Worm (Caenorhabditis elegans) whole organism, young adult: ENCODE data around the gene C37C3.2.
A peak's percentile ranks its signal among the peaks of the same experiment; 100 is the strongest.

Source experiments
- B0336.3 ChIP-seq: fragments of 200-800 bp; sonication (Bioruptor generic); IDR thresholded peaks from 2 replicates; pipeline ENCODE4 v1.3.6; 2022; ENCODE audit warnings: missing genetic modification characterization, missing compliant biosample characterization
- F22D6.2 ChIP-seq: sonication (generic microtip); optimal IDR thresholded peaks from 2 replicates; lab custom pipeline; 2016; ENCODE audit warnings: mild to moderate bottlenecking, missing genetic modification characterization, missing compliant biosample characterization
- F57A8.1 ChIP-seq: fragments of 200-800 bp; sonication (Bioruptor generic); optimal IDR thresholded peaks from 2 replicates; lab custom pipeline; 2018; ENCODE audit warnings: mild to moderate bottlenecking, missing genetic modification characterization, moderate library complexity, missing compliant biosample characterization
- K11D2.4 ChIP-seq: fragments of 200-800 bp; sonication (Bioruptor generic); IDR thresholded peaks from 2 replicates; pipeline ENCODE4 v1.3.6; 2022; ENCODE audit warnings: missing genetic modification reagents, missing genetic modification characterization, missing compliant biosample characterization
- T26A5.8 ChIP-seq: sonication (generic microtip); optimal IDR thresholded peaks from 2 replicates; lab custom pipeline; 2016; ENCODE audit warnings: missing genetic modification characterization, missing compliant biosample characterization
- Y53F4B.3 ChIP-seq: fragments of 200-800 bp; sonication (Bioruptor generic); IDR thresholded peaks from 2 replicates; pipeline ENCODE4 v1.3.6; 2022; ENCODE audit warnings: missing genetic modification reagents, missing genetic modification characterization, missing compliant biosample characterization
- Y53G8AR.9 ChIP-seq: fragments of 200-800 bp; sonication (Bioruptor generic); conservative IDR thresholded peaks from 2 replicates; pipeline ENCODE4 v1.3.6; 2022; ENCODE audit warnings: missing genetic modification reagents, missing genetic modification characterization, missing compliant biosample characterization
- Y56A3A.18 ChIP-seq: fragments of 200-800 bp; sonication (Bioruptor generic); IDR thresholded peaks from 2 replicates; pipeline ENCODE4 v1.3.6; 2022; ENCODE audit warnings: missing genetic modification reagents, missing genetic modification characterization, missing compliant biosample characterization
- Y67H2A.10 ChIP-seq: fragments of 200-800 bp; sonication (Bioruptor generic); conservative IDR thresholded peaks from 2 replicates; pipeline ENCODE4 v1.3.6; 2022; ENCODE audit warnings: missing genetic modification reagents, missing genetic modification characterization, missing compliant biosample characterization
- Y79H2A.3 ChIP-seq: fragments of 200-800 bp; sonication (Bioruptor generic); conservative IDR thresholded peaks from 2 replicates; pipeline ENCODE4 v1.3.6; 2022; ENCODE audit warnings: missing genetic modification reagents, missing genetic modification characterization, missing compliant biosample characterization
- Y95B8A.8 ChIP-seq: fragments of 200-800 bp; sonication (Bioruptor generic); IDR thresholded peaks from 2 replicates; pipeline ENCODE4 v1.3.6; 2022; ENCODE audit warnings: missing genetic modification reagents, missing genetic modification characterization, missing compliant biosample characterization
- aptf-2 ChIP-seq: fragments of 200-800 bp; sonication (Bioruptor generic); conservative IDR thresholded peaks from 2 replicates; pipeline ENCODE4 v1.3.6; 2022; ENCODE audit warnings: missing genetic modification reagents, missing genetic modification characterization, missing compliant biosample characterization
- atf-7 ChIP-seq: sonication (generic microtip); optimal IDR thresholded peaks from 2 replicates; lab custom pipeline; 2017; ENCODE audit warnings: mild to moderate bottlenecking, missing genetic modification characterization, missing compliant biosample characterization
- attf-5 ChIP-seq: fragments of 200-800 bp; sonication (Bioruptor generic); optimal IDR thresholded peaks from 2 replicates; lab custom pipeline; 2018; ENCODE audit warnings: mild to moderate bottlenecking, missing genetic modification characterization, missing compliant biosample characterization
- attf-6 ChIP-seq: fragments of 200-800 bp; sonication (Bioruptor generic); IDR thresholded peaks from 2 replicates; pipeline ENCODE4 v1.3.6; 2022; ENCODE audit warnings: missing genetic modification reagents, missing genetic modification characterization, missing compliant biosample characterization
- cebp-1 ChIP-seq, 2 experiments: fragments of 200-800 bp in 1 of 2; sonication (Bioruptor generic) in 1 of 2; sonication (generic microtip) in 1 of 2; IDR thresholded peaks in 1 of 2; optimal IDR thresholded peaks in 1 of 2; 2 replicates each; pipeline versions ENCODE4 v1.3.6 to Lab custom; 2017 to 2022; ENCODE audit warnings: missing compliant biosample characterization in 2 of 2, missing genetic modification characterization in 2 of 2, mild to moderate bottlenecking in 1 of 2, missing genetic modification reagents in 1 of 2, moderate library complexity in 1 of 2
- cebp-2 ChIP-seq: fragments of 200-800 bp; sonication (Bioruptor generic); IDR thresholded peaks from 2 replicates; pipeline ENCODE4 v1.3.6; 2022; ENCODE audit warnings: missing genetic modification characterization, missing compliant biosample characterization
- ceh-27 ChIP-seq: fragments of 200-800 bp; sonication (Bioruptor generic); optimal IDR thresholded peaks from 2 replicates; lab custom pipeline; 2018; ENCODE audit warnings: mild to moderate bottlenecking, missing genetic modification characterization, moderate library complexity, missing compliant biosample characterization
- ceh-40 ChIP-seq: fragments of 200-800 bp; sonication (Bioruptor generic); IDR thresholded peaks from 2 replicates; pipeline ENCODE4 v1.3.6; 2022; ENCODE audit warnings: missing genetic modification characterization, missing compliant biosample characterization
- ceh-58 ChIP-seq: fragments of 200-800 bp; sonication (Bioruptor generic); IDR thresholded peaks from 2 replicates; pipeline ENCODE4 v1.3.6; 2022; ENCODE audit warnings: missing genetic modification characterization, missing compliant biosample characterization
- egrh-3 ChIP-seq: fragments of 200-800 bp; sonication (Bioruptor generic); IDR thresholded peaks from 2 replicates; pipeline ENCODE4 v1.3.6; 2022; ENCODE audit warnings: missing genetic modification reagents, missing genetic modification characterization, missing compliant biosample characterization
- ekl-4 ChIP-seq: fragments of 200-800 bp; sonication (Bioruptor generic); IDR thresholded peaks from 2 replicates; pipeline ENCODE4 v1.3.6; 2022; ENCODE audit warnings: missing genetic modification reagents, missing genetic modification characterization, missing compliant biosample characterization
- ets-4 ChIP-seq: fragments of 200-800 bp; sonication (Bioruptor generic); optimal IDR thresholded peaks from 2 replicates; lab custom pipeline; 2018; ENCODE audit warnings: mild to moderate bottlenecking, missing genetic modification characterization, missing compliant biosample characterization
- fkh-3 ChIP-seq: sonication (generic microtip); optimal IDR thresholded peaks from 2 replicates; lab custom pipeline; 2016; ENCODE audit warnings: mild to moderate bottlenecking, missing genetic modification characterization, missing compliant biosample characterization
- hlh-12 ChIP-seq: sonication (generic microtip); optimal IDR thresholded peaks from 2 replicates; lab custom pipeline; 2016; ENCODE audit warnings: missing genetic modification characterization, missing compliant biosample characterization
- hlh-26 ChIP-seq: fragments of 200-800 bp; sonication (Bioruptor generic); conservative IDR thresholded peaks from 2 replicates; pipeline ENCODE4 v1.3.6; 2022; ENCODE audit warnings: missing genetic modification reagents, missing genetic modification characterization, missing compliant biosample characterization
- hrde-1 ChIP-seq: sonication (generic microtip); optimal IDR thresholded peaks from 2 replicates; lab custom pipeline; 2016; ENCODE audit warnings: missing genetic modification characterization, mild to moderate bottlenecking, missing compliant biosample characterization, moderate library complexity, missing genotype, missing genetic modification reagents, borderline replicate concordance
- hsf-1 ChIP-seq: fragments of 200-800 bp; sonication (Bioruptor generic); IDR thresholded peaks from 2 replicates; pipeline ENCODE4 v1.3.6; 2022; ENCODE audit warnings: missing genetic modification reagents, missing genetic modification characterization, missing compliant biosample characterization
- mcd-1 ChIP-seq: fragments of 200-800 bp; sonication (Bioruptor generic); IDR thresholded peaks from 2 replicates; pipeline ENCODE4 v1.3.6; 2022; ENCODE audit warnings: missing genetic modification reagents, missing genetic modification characterization, missing compliant biosample characterization
- mxl-1 ChIP-seq: sonication (generic microtip); optimal IDR thresholded peaks from 2 replicates; lab custom pipeline; 2016; ENCODE audit warnings: missing genetic modification characterization, missing compliant biosample characterization
- nfya-1 ChIP-seq: sonication (generic microtip); optimal IDR thresholded peaks from 2 replicates; lab custom pipeline; 2017; ENCODE audit warnings: antibody characterized with exemption, missing compliant biosample characterization, missing genetic modification characterization, borderline replicate concordance; ENCODE audit not compliant: insufficient read depth
- nfyb-1 ChIP-seq: fragments of 200-800 bp; sonication (Bioruptor generic); IDR thresholded peaks from 2 replicates; pipeline ENCODE4 v1.3.6; 2022; ENCODE audit warnings: missing genetic modification reagents, missing genetic modification characterization, missing compliant biosample characterization
- nhr-120 ChIP-seq: fragments of 200-800 bp; sonication (Bioruptor generic); IDR thresholded peaks from 2 replicates; pipeline ENCODE4 v1.3.6; 2022; ENCODE audit warnings: missing genetic modification characterization, missing compliant biosample characterization
- nhr-179 ChIP-seq: sonication (generic microtip); optimal IDR thresholded peaks from 2 replicates; lab custom pipeline; 2016; ENCODE audit warnings: mild to moderate bottlenecking, missing genetic modification characterization, missing compliant biosample characterization
- nhr-27 ChIP-seq: fragments of 200-800 bp; sonication (Bioruptor generic); optimal IDR thresholded peaks from 2 replicates; lab custom pipeline; 2018; ENCODE audit warnings: mild to moderate bottlenecking, missing genetic modification characterization, moderate library complexity, missing compliant biosample characterization
- pha-4 ChIP-seq: fragments of 150-350 bp; sonication (generic microtip); optimal IDR thresholded peaks from 2 replicates; lab custom pipeline; 2014; ENCODE audit warnings: missing biosample characterization, missing genetic modification reagents, missing genetic modification characterization
- sea-2 ChIP-seq: fragments of 200-800 bp; sonication (Bioruptor generic); IDR thresholded peaks from 2 replicates; pipeline ENCODE4 v1.3.6; 2022; ENCODE audit warnings: missing genetic modification characterization, missing compliant biosample characterization
- snpc-1.1 ChIP-seq: sonication (generic microtip); optimal IDR thresholded peaks from 2 replicates; lab custom pipeline; 2017; ENCODE audit warnings: missing genetic modification characterization, mild to moderate bottlenecking, missing compliant biosample characterization, antibody characterized with exemption, moderate library complexity, missing genotype, missing genetic modification reagents; ENCODE audit not compliant: insufficient read depth
- tbp1 ChIP-seq: fragments of 200-800 bp; sonication (Bioruptor generic); optimal IDR thresholded peaks from 2 replicates; lab custom pipeline; 2018; ENCODE audit warnings: mild to moderate bottlenecking, missing genetic modification characterization, missing compliant biosample characterization
- tbx-9 ChIP-seq: sonication (generic microtip); optimal IDR thresholded peaks from 2 replicates; lab custom pipeline; 2016; ENCODE audit warnings: borderline replicate concordance, missing genetic modification characterization, inconsistent platforms, missing compliant biosample characterization
- unc-62 ChIP-seq: fragments of 150-350 bp; optimal IDR thresholded peaks from 2 replicates; lab custom pipeline; 2014; ENCODE audit warnings: missing biosample characterization, missing genetic modification reagents, missing genetic modification characterization
- ztf-25 ChIP-seq: fragments of 200-800 bp; sonication (Bioruptor generic); IDR thresholded peaks from 2 replicates; pipeline ENCODE4 v1.3.6; 2022; ENCODE audit warnings: missing genetic modification reagents, missing genetic modification characterization, missing compliant biosample characterization
- ztf-28 ChIP-seq: fragments of 200-800 bp; sonication (Bioruptor generic); IDR thresholded peaks from 2 replicates; pipeline ENCODE4 v1.3.6; 2022; ENCODE audit warnings: missing genetic modification reagents, missing genetic modification characterization, missing compliant biosample characterization

C37C3.2 gene

ce11 chrV:7857931-7858330 is 2.2 kb downstream of the C37C3.2 start, which contains the start of gene C37C3.1 (continued):
- TF ChIP-seq hsf-1 (GFP tag; lab: Robert Waterston, UW) (peak; percentile 76), pha-4 (tag; lab: Kevin White, UChicago) (no peak), mxl-1 (tag; lab: Kevin White, UChicago) (no peak), tbp1 (peak; percentile 12), ceh-58 (GFP tag; lab: Robert Waterston, UW) (no peak), nhr-120 (0 out of 2 replicates have a peak, but pooled peaks have one; percentile 40), ekl-4 (no peak), mcd-1 (GFP tag; lab: Robert Waterston, UW) (no peak), attf-6 (GFP tag; lab: Robert Waterston, UW) (peak; percentile 18; the same call in 1 of the 2 replicates), unc-62 (GFP tag; lab: Kevin White, UChicago) (no peak), aptf-2 (GFP tag; lab: Robert Waterston, UW) (no peak), nfyb-1 (peak; percentile 85), egrh-3 (GFP tag; lab: Robert Waterston, UW) (no peak), B0336.3 (GFP tag; lab: Robert Waterston, UW) (peak; percentile 64; the same call in 1 of the 2 replicates), cebp-2 (GFP tag; lab: Robert Waterston, UW) (no peak), ets-4 (no peak), hlh-12 (tag; lab: Kevin White, UChicago) (no peak), ztf-28 (GFP tag; lab: Robert Waterston, UW) (no peak), Y56A3A.18 (no peak; the same call in 1 of the 2 replicates), fkh-3 (tag; lab: Kevin White, UChicago) (no peak), Y95B8A.8 (no peak), snpc-1.1 (tag; lab: Kevin White, UChicago) (peak; percentile 1), hrde-1 (peak; percentile 75), K11D2.4 (GFP tag; lab: Robert Waterston, UW) (no peak), cebp-1 (GFP tag; IDR thresholded peaks at IDR 0.05; lab: Robert Waterston, UW) (0 out of 2 replicates have a peak, but pooled peaks have one; percentile 13), cebp-1 (tag; optimal IDR thresholded peaks at IDR 0.05; lab: Kevin White, UChicago) (peak; percentile 48), Y67H2A.10 (GFP tag; lab: Robert Waterston, UW) (no peak), Y79H2A.3 (GFP tag; lab: Robert Waterston, UW) (no peak), F22D6.2 (tag; lab: Kevin White, UChicago) (no peak), attf-5 (GFP tag; lab: Kevin White, UChicago) (no peak)

ce11 chrV:7861792-7862191 is 6.0 kb downstream of the C37C3.2 start, which contains the start of gene C37C3.17:
Gene C37C3.17 (minus strand): TSS chrV:7861892.
- TF ChIP-seq tbx-9 (tag; lab: Kevin White, UChicago) (no peak), atf-7 (tag; lab: Kevin White, UChicago) (no peak), Y53G8AR.9 (GFP tag; lab: Robert Waterston, UW) (no peak), sea-2 (no peak), nfya-1 (tag; lab: Kevin White, UChicago) (no peak), cebp-2 (GFP tag; lab: Robert Waterston, UW) (no peak), ztf-25 (GFP tag; lab: Robert Waterston, UW) (no peak), hsf-1 (GFP tag; lab: Robert Waterston, UW) (no peak), T26A5.8 (tag; lab: Kevin White, UChicago) (no peak), Y53F4B.3 (GFP tag; lab: Robert Waterston, UW) (no peak), nhr-27 (tag; lab: Kevin White, UChicago) (no peak), hlh-12 (tag; lab: Kevin White, UChicago) (no peak), nhr-179 (tag; lab: Kevin White, UChicago) (no peak), hlh-26 (GFP tag; lab: Robert Waterston, UW) (no peak), ceh-27 (GFP tag; lab: Kevin White, UChicago) (no peak), Y95B8A.8 (no peak), ceh-40 (GFP tag; lab: Robert Waterston, UW) (no peak), ekl-4 (no peak), F57A8.1 (GFP tag; lab: Kevin White, UChicago) (no peak)
